Worm (Caenorhabditis elegans) whole organism, L4 larva: Measurements from ENCODE around the gene frm-5.1.

Source experiments
- ceh-20 ChIP-seq: fragments of 200-800 bp; sonication (Bioruptor generic); IDR thresholded peaks from 2 replicates; pipeline ENCODE4 v1.3.6; 2022; ENCODE audit warnings: missing genetic modification reagents, missing genetic modification characterization, missing compliant biosample characterization
- ceh-28 ChIP-seq: fragments of 150-350 bp; optimal IDR thresholded peaks from 2 replicates; lab custom pipeline; 2014; ENCODE audit warnings: missing biosample characterization, missing genetic modification reagents, missing genetic modification characterization
- ceh-44 ChIP-seq: fragments of 200-800 bp; sonication (Bioruptor generic); IDR thresholded peaks from 2 replicates; pipeline ENCODE4 v1.3.6; 2022; ENCODE audit warnings: missing genetic modification reagents, missing genetic modification characterization, missing compliant biosample characterization
- jun-1 ChIP-seq: fragments of 150-350 bp; optimal IDR thresholded peaks from 2 replicates; lab custom pipeline; 2014; ENCODE audit warnings: missing biosample characterization, missing genetic modification reagents, missing genetic modification characterization
- lin-1 ChIP-seq: fragments of 200-800 bp; sonication (Bioruptor generic); IDR thresholded peaks from 2 replicates; pipeline ENCODE4 v1.3.6; 2022; ENCODE audit warnings: missing genetic modification reagents, missing genetic modification characterization, missing compliant biosample characterization
- lin-39 ChIP-seq: fragments of 150-350 bp; optimal IDR thresholded peaks from 2 replicates; lab custom pipeline; 2014; ENCODE audit warnings: missing biosample characterization, missing genetic modification reagents, missing genetic modification characterization
- rbr-2 ChIP-seq: sonication (generic microtip); optimal IDR thresholded peaks from 2 replicates; lab custom pipeline; 2016; ENCODE audit warnings: missing genotype, missing genetic modification characterization, missing compliant biosample characterization
- unc-39 ChIP-seq: sonication (generic microtip); optimal IDR thresholded peaks from 2 replicates; lab custom pipeline; 2017; ENCODE audit warnings: missing biosample characterization, missing genetic modification characterization
- unc-62 ChIP-seq, 3 experiments: fragments of 150-350 bp in 1 of 3; sonication (generic microtip); optimal IDR thresholded peaks in 2 of 3; peaks in 1 of 3; 1 replicate in 1 of 3; 2 replicates in 2 of 3; lab custom pipeline; 2014 to 2017; ENCODE audit warnings: missing biosample characterization in 3 of 3, missing genetic modification characterization in 3 of 3, missing genetic modification reagents in 3 of 3, missing genotype in 1 of 3
- zip-2 ChIP-seq: fragments of 150-350 bp; optimal IDR thresholded peaks from 2 replicates; lab custom pipeline; 2014; ENCODE audit warnings: missing biosample characterization, missing genetic modification characterization
- ztf-11 ChIP-seq: fragments of 150-350 bp; optimal IDR thresholded peaks from 2 replicates; lab custom pipeline; 2014; ENCODE audit warnings: missing biosample characterization, missing genetic modification characterization

ce11 chrIV:80943-81342, 32.3 kb upstream of the frm-5.1 start:
- no peak for TF ChIP-seq lin-1 (GFP tag; lab: Robert Waterston, UW)
- no peak for TF ChIP-seq ceh-44
- no peak for TF ChIP-seq ztf-11 (tag; lab: Kevin White, UChicago)
- no peak for TF ChIP-seq rbr-2
- TF ChIP-seq unc-62 (GFP tag; optimal IDR thresholded peaks at IDR 0.05 in 1 of 2; lab: Kevin White, UChicago), result no peak
- no peak for TF ChIP-seq unc-62 (tag; optimal IDR thresholded peaks at IDR 0.05; lab: Kevin White, UChicago)
- no peak for TF ChIP-seq lin-39 (tag; lab: Kevin White, UChicago)
- TF ChIP-seq jun-1 (tag; lab: Kevin White, UChicago), result no peak
- TF ChIP-seq ceh-28 (tag; lab: Kevin White, UChicago), result no peak
- TF ChIP-seq zip-2, result no peak
- TF ChIP-seq unc-39, result no peak
- TF ChIP-seq ceh-20, result no peak
